Fruit fly (Drosophila melanogaster) whole organism: ENCODE data around the gene CG18530.

Experiments used
- CG8478 ChIP-seq: fragments of >200 bp; optimal IDR thresholded peaks from 2 replicates; lab custom pipeline; 2018; ENCODE audit warnings: inconsistent platforms
- Dll ChIP-seq: fragments of >200 bp; optimal IDR thresholded peaks from 2 replicates; lab custom pipeline; 2017
- usp ChIP-seq: fragments of >200 bp; optimal IDR thresholded peaks from 2 replicates; lab custom pipeline; 2017; ENCODE audit warnings: missing biosample characterization, missing genetic modification characterization, mixed read lengths

DNA sequence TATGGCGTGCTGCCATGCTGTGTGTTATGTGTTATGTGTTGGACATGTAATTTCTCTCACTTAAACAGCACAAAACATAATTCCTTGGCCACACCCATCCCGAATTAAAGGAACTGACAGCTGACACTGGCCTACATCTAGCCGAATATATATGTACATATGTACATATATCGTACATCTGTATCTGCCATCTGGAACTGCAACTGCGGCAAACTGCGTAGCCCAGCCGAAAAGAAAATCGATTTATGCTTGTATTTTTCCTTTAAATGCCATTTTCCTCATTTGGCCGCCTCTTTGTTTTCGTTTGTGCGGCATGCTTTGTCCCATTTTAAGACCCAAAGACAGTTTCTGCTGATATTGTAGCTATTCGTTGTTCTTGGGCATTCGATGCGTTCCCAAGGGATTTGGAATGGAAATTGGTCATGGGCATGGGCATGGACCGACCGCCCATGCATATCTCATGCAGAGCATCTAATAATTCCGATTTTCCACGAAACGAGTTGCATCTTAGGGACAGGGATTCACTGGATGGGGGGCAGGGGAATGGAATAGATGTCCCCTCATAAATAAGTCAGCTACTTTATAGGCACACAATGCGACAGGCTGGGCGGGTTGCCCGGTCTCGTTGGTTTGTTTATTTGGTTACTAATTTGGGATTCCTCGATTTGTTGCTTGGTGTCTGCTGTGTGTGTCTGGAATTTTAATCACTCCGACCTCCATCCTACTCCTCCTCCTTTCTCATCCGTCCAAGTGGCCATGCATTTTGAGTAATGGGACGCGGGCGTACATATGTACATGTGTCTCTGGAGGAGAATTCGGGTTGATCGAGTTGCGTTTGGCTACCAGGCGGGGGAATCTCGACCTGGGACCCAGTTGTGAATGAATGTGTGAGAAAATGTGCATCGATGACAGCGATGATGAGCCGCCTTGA, 16.2 kb downstream of the CG18530 start:
- no peak for TF ChIP-seq Dll (lab: Kevin White, UChicago)
- no peak for TF ChIP-seq CG8478
- TF ChIP-seq usp (GFP tag; lab: Kevin White, UChicago), result no peak
